Fruit fly (Drosophila melanogaster) whole organism, adult: Measurements from ENCODE around the gene pasi2.

Source experiments
- CG11617 ChIP-seq: fragments of 200-800 bp; sonication (Bioruptor generic); optimal IDR thresholded peaks from 2 replicates; lab custom pipeline; 2017; ENCODE audit warnings: mild to moderate bottlenecking, missing biosample characterization, missing genetic modification reagents, missing genetic modification characterization
- CG12768 ChIP-seq: fragments of 200-800 bp; sonication (Bioruptor generic); optimal IDR thresholded peaks from 2 replicates; lab custom pipeline; 2017; ENCODE audit warnings: missing biosample characterization, missing genetic modification characterization, mild to moderate bottlenecking, moderate library complexity, missing genetic modification reagents
- CG14711 ChIP-seq: fragments of 200-800 bp; sonication (Bioruptor generic); optimal IDR thresholded peaks from 2 replicates; lab custom pipeline; 2018; ENCODE audit warnings: missing biosample characterization, mild to moderate bottlenecking, missing genetic modification characterization, moderate library complexity
- CG1620 ChIP-seq: fragments of 200-800 bp; sonication (Bioruptor generic); optimal IDR thresholded peaks from 2 replicates; lab custom pipeline; 2016; ENCODE audit warnings: missing biosample characterization, missing genetic modification characterization
- CG33017 ChIP-seq: fragments of 200-800 bp; sonication (Bioruptor generic); optimal IDR thresholded peaks from 2 replicates; lab custom pipeline; 2018; ENCODE audit warnings: missing biosample characterization, mild to moderate bottlenecking, missing genetic modification characterization, moderate library complexity
- CG5204 ChIP-seq: fragments of 200-800 bp; sonication (Bioruptor generic); optimal IDR thresholded peaks from 2 replicates; lab custom pipeline; 2016; ENCODE audit warnings: missing biosample characterization, missing genetic modification characterization
- CG7045 ChIP-seq: fragments of 200-800 bp; sonication (Bioruptor generic); optimal IDR thresholded peaks from 2 replicates; lab custom pipeline; 2017; ENCODE audit warnings: missing biosample characterization, mild to moderate bottlenecking, missing genetic modification characterization
- CG7101 ChIP-seq: fragments of 200-800 bp; sonication (Bioruptor generic); optimal IDR thresholded peaks from 2 replicates; lab custom pipeline; 2018; ENCODE audit warnings: missing biosample characterization, mild to moderate bottlenecking, missing genetic modification characterization, moderate library complexity
- Clk ChIP-seq: fragments of 200-800 bp; sonication (Bioruptor generic); optimal IDR thresholded peaks from 2 replicates; lab custom pipeline; 2017; ENCODE audit warnings: missing biosample characterization, missing genetic modification characterization
- Crg-1 ChIP-seq: fragments of 200-800 bp; sonication (Bioruptor generic); optimal IDR thresholded peaks from 2 replicates; lab custom pipeline; 2016; ENCODE audit warnings: missing biosample characterization, missing genetic modification characterization
- Hr96 ChIP-seq: fragments of 200-800 bp; sonication (Bioruptor generic); optimal IDR thresholded peaks from 2 replicates; lab custom pipeline; 2016; ENCODE audit warnings: missing biosample characterization, missing genetic modification characterization
- Mnt ChIP-seq: fragments of 200-800 bp; sonication (Bioruptor generic); optimal IDR thresholded peaks from 2 replicates; lab custom pipeline; 2016; ENCODE audit warnings: missing biosample characterization, mild to moderate bottlenecking, missing genetic modification characterization
- bab1 ChIP-seq: fragments of 200-800 bp; sonication (Bioruptor generic); optimal IDR thresholded peaks from 3 replicates; lab custom pipeline; 2019; ENCODE audit warnings: missing biosample characterization, mild to moderate bottlenecking, missing genetic modification characterization, moderate library complexity
- cic ChIP-seq: fragments of 200-800 bp; sonication (Bioruptor generic); optimal IDR thresholded peaks from 2 replicates; lab custom pipeline; 2017; ENCODE audit warnings: missing biosample characterization, mild to moderate bottlenecking, missing genetic modification characterization, moderate library complexity
- cnc ChIP-seq, 2 experiments: fragments of >200 bp; optimal IDR thresholded peaks; 2 replicates each; lab custom pipeline; 2017
- kay ChIP-seq: fragments of 200-800 bp; sonication (Bioruptor generic); peaks from one replicate; lab custom pipeline; 2016; ENCODE audit warnings: missing biosample characterization, missing genetic modification characterization, borderline replicate concordance
- ovo ChIP-seq: fragments of 200-800 bp; sonication (Bioruptor generic); optimal IDR thresholded peaks from 2 replicates; lab custom pipeline; 2016; ENCODE audit warnings: missing biosample characterization, missing genetic modification characterization
- pad ChIP-seq: fragments of 200-800 bp; sonication (Bioruptor generic); optimal IDR thresholded peaks from 3 replicates; lab custom pipeline; 2017; ENCODE audit warnings: missing biosample characterization, missing genetic modification characterization, mild to moderate bottlenecking, moderate library complexity, missing genetic modification reagents
- tj ChIP-seq: fragments of 200-800 bp; sonication (Bioruptor generic); optimal IDR thresholded peaks from 3 replicates; lab custom pipeline; 2017; ENCODE audit warnings: missing biosample characterization, mild to moderate bottlenecking, missing genetic modification characterization, moderate library complexity
- toe ChIP-seq: fragments of 200-800 bp; sonication (Bioruptor generic); optimal IDR thresholded peaks from 2 replicates; lab custom pipeline; 2016; ENCODE audit warnings: missing biosample characterization, missing genetic modification characterization

The pasi2 gene

dm6 chr3R:9330231-9330630 is 4.7 kb upstream of the pasi2 start, which contains the start of gene CG12951:
CG12951 (minus strand) TSS chr3R:9330331.
- TF ChIP-seq pad (GFP tag; lab: Kevin White, UChicago) (no peak), toe (no peak), ovo (GFP tag; lab: Kevin White, UChicago) (no peak), Hr96 (GFP tag; lab: Kevin White, UChicago) (no peak), Mnt (GFP tag; lab: Kevin White, UChicago) (no peak), CG7045 (GFP tag; lab: Kevin White, UChicago) (no peak), CG5204 (GFP tag; lab: Kevin White, UChicago) (no peak), CG12768 (GFP tag; lab: Kevin White, UChicago) (no peak), CG7101 (tag; lab: Kevin White, UChicago) (no peak), bab1 (GFP tag; lab: Kevin White, UChicago) (no peak), CG14711 (tag; lab: Kevin White, UChicago) (no peak)

- no peak for TF ChIP-seq CG5204 (GFP tag; lab: Kevin White, UChicago)
- peak; percentile 58 for TF ChIP-seq cic
Measured at dm6 chr3R:9331861-9332260, 3.1 kb upstream of the pasi2 start, which contains the start of gene CG16749. CG16749 (minus strand) TSS chr3R:9331885.

DNA sequence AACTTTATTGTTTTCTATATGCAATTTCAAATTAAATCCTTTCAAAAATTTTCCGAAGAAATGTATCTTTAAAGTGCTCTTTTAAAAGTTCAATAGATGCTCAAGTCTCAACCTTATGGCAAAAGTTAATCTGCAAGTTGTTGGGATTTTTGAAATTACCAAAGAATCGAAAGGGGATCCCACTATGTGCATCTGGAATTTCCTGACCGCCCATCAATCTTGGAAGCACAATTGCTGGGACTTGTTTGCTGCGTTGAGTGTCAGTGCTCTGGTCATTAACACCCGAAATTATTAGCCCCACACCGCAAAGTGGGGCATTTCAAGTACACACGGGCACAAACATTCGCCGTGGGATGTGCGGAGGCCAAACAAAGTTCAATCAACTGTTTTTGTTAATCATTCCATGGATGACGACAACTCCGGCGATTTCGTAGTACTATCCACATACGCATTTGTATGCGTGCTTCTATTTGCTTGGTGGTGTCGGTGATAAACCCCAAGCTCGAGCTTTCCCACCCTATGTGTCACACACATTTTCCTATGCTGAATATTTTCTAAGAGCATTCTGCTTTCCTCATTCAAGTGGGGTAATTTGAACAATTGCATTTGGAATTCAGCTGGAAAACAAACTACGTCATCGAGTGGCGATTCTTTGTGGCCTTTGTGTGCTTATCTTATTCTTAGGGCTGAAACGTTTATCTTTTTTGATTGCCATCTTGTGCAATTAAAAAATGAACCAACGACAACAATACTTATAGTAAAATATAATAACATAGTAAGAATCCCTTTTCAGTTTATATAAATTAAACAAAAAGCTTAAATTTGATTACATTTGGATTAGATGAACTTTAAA is 2.7 kb downstream of the pasi2 start:
- TF ChIP-seq kay (GFP tag; lab: Kevin White, UChicago) (peak; percentile 28), CG12768 (GFP tag; lab: Kevin White, UChicago) (peak; percentile 41), Crg-1 (GFP tag; lab: Kevin White, UChicago) (no peak), CG14711 (tag; lab: Kevin White, UChicago) (no peak), cic (peak; percentile 8)

DNA sequence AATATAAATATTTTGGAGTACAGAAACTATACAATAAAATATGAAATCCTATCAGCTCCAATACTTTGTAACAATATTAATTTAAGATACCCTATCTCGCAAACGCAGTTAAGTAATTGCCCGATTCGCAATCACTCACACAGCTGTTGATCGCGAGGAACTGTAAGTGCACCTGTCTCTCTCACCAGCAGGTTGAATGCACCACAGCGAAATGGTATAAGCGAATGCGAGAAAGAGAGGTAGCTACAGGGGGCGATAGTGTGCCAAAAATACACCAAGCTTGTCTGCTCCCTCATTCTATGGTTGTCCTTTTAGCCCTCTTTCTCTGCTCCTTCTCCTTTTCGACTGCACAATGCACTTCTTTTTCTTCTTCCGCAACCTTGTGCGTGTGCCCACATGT is 3.8 kb downstream of the pasi2 start:
- TF ChIP-seq kay (GFP tag; lab: Kevin White, UChicago) (peak; percentile 89), CG7045 (GFP tag; lab: Kevin White, UChicago) (no peak), pad (GFP tag; lab: Kevin White, UChicago) (peak; percentile 46), CG14711 (tag; lab: Kevin White, UChicago) (no peak)

DNA sequence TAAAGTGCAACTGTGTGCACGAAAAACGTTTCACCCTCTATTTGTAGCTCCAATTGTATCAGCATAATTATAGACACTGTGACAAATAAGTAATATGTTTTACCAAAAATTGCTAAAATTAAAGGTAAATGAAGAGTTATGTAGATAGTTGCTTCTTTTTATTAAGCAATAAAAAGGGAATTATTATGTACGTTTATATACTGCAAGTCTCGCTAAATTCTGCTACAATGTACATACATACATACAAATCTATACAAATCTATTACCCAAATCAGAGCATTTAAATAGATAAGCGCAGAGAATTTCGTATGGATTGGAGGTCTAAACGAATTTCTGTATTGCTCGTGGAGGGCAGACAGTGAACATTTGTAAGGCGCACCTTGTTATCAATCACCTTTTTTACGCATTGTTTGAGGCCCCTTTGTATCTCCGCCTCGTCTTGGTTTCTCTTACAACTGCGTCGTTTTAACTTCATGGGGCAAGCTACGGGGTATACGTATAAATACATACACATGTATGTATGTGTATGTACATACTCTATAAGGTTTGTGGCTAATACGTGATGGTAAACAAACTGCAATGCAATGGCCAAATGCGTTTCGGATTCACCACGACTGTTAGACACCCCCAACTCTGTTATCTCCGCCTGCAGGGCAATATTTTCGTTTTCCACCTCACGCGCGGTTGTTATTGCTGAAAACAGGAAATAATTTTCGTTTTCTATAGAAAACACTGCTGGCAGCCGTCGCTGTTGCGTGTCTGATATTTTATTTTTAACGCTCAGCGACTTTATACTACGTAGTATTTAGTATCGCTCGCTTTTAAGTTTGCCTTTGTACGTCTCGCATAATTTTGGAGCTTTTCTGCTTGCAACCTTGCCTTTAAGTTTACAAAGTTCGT is 4.5 kb downstream of the pasi2 start:
- no peak for TF ChIP-seq CG7101 (tag; lab: Kevin White, UChicago)
- peak; percentile 1 for TF ChIP-seq Hr96 (GFP tag; lab: Kevin White, UChicago)
- peak; percentile 16 for TF ChIP-seq bab1 (GFP tag; lab: Kevin White, UChicago)
- peak; percentile 23 for TF ChIP-seq Crg-1 (GFP tag; lab: Kevin White, UChicago)
- TF ChIP-seq CG7045 (GFP tag; lab: Kevin White, UChicago), result peak; percentile 1
- TF ChIP-seq ovo (GFP tag; lab: Kevin White, UChicago), result no peak
- peak; percentile 81 for TF ChIP-seq cic
- peak; percentile 20 for TF ChIP-seq CG12768 (GFP tag; lab: Kevin White, UChicago)
- no peak for TF ChIP-seq cnc (optimal IDR thresholded peaks at IDR 0.05; lab: Kevin White, UChicago)
- TF ChIP-seq kay (GFP tag; lab: Kevin White, UChicago), result peak; percentile 21
- peak; percentile 8 for TF ChIP-seq toe
- TF ChIP-seq tj, result peak; percentile 88
- TF ChIP-seq Mnt (GFP tag; lab: Kevin White, UChicago), result peak; percentile 61

- no peak for TF ChIP-seq CG11617 (GFP tag; lab: Kevin White, UChicago)
- no peak for TF ChIP-seq CG7045 (GFP tag; lab: Kevin White, UChicago)
- no peak for TF ChIP-seq toe
- TF ChIP-seq CG12768 (GFP tag; lab: Kevin White, UChicago), result no peak
- TF ChIP-seq CG14711 (tag; lab: Kevin White, UChicago), result no peak
- TF ChIP-seq CG5204 (GFP tag; lab: Kevin White, UChicago), result no peak
- TF ChIP-seq pad (GFP tag; lab: Kevin White, UChicago), result no peak
- TF ChIP-seq Clk, result no peak
- TF ChIP-seq cic, result no peak
- TF ChIP-seq CG1620 (GFP tag; lab: Kevin White, UChicago), result no peak
- no peak for TF ChIP-seq CG7101 (tag; lab: Kevin White, UChicago)
- TF ChIP-seq cnc (optimal IDR thresholded peaks at IDR 0.05; lab: Kevin White, UChicago), result no peak
- TF ChIP-seq kay (GFP tag; lab: Kevin White, UChicago), result no peak
- TF ChIP-seq CG33017, result no peak
- no peak for TF ChIP-seq ovo (GFP tag; lab: Kevin White, UChicago)
- TF ChIP-seq Mnt (GFP tag; lab: Kevin White, UChicago), result no peak
- TF ChIP-seq bab1 (GFP tag; lab: Kevin White, UChicago), result no peak
- TF ChIP-seq Hr96 (GFP tag; lab: Kevin White, UChicago), result no peak
- TF ChIP-seq tj, result no peak
- no peak for TF ChIP-seq Crg-1 (GFP tag; lab: Kevin White, UChicago)
Measured at dm6 chr3R:9340076-9340315, 5.0 kb downstream of the pasi2 start, which contains the start of gene drn. drn (plus strand) TSS chr3R:9340216.
